Fruit fly (Drosophila melanogaster): ENCODE results near the gene Kal1.

Gene Kal1

dm6 chr3R:24106879-24107441 is 34.2 kb upstream of the Kal1 start, which contains the start of gene CG10694:
TSS of gene CG10694 (plus strand) at chr3R:24107391.
- no peak for TF ChIP-seq usp (GFP tag; optimal IDR thresholded peaks at IDR 0.05)

DNA sequence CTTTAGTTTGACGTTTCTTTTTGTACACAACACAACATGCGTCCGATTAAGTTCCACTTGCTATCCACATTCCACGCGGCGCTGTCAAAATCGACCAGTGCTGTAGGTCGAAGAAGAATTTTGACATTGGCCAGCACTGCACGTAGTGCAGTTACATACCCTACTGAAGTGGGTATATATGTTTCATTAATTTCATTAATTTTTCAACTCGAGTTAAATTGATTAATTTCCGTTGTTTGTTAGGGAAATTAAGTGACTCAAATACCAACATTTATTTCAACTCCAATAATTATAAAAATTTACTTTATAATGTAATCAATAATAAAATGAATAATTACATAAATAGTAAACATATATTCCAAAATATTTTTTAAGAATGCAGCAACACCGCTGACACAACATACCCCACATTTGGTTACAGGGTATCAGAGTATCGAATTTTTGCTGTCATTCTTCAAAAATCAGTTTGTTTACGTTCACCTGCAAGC is 32.2 kb upstream of the Kal1 start, which contains the start of the genes eIF4EHP and CG18428:
Gene eIF4EHP, minus strand, starts transcription at position 59 of the 488 bp plus-strand sequence.
Gene CG18428, plus strand, starts transcription at position 435 of the 488 bp plus-strand sequence.
- TF ChIP-seq EcR (GFP tag; optimal IDR thresholded peaks at IDR 0.05) (no peak), Dll (optimal IDR thresholded peaks at IDR 0.05) (no peak), pan (optimal IDR thresholded peaks at IDR 0.05) (peak; percentile 96)

DNA sequence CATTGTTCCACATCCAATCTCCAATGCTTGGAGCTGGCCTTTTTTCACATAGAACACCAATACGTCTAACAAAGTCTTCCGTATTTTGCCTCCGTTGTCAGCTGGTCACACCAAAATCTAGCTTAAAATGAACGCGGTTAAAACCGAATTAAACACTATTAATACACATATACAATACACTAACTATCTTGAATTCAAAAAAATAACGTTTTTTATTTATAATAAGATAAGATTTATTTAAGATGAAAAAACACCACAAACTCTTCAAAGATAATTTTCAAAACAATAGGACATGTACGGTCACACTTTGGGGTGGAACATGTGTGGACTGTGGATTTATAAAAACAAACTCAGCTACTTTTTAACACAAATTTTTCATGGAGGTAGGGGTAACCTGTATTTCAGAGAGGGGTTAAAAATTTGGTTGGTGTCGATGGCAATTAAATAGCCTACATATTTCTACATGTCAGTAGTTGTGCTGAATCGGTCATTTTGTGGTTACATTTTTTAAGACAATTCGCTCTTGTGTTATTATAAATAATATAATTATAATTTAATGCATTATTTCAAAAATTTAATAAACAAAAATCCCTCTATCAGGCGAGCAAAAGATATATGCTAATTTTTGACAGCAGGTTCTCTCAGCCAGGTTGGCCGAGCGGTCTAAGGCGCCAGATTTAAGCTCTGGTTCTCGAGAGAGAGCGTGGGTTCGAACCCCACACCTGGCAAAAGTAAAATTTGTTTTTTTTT is 28.7 kb upstream of the Kal1 start, which contains the start of gene CG13605:
Gene CG13605, minus strand, starts transcription at position 70 of the 750 bp plus-strand sequence.
- no peak for TF ChIP-seq usp (GFP tag; optimal IDR thresholded peaks at IDR 0.05)
- no peak for TF ChIP-seq Dll (optimal IDR thresholded peaks at IDR 0.05)
- TF ChIP-seq EcR (GFP tag; optimal IDR thresholded peaks at IDR 0.05), result no peak
- no peak for TF ChIP-seq pan (optimal IDR thresholded peaks at IDR 0.05)
- no peak for TF ChIP-seq CG8478 (optimal IDR thresholded peaks at IDR 0.05)
- no peak for TF ChIP-seq psq (optimal IDR thresholded peaks at IDR 0.05)

dm6 chr3R:24113070-24113385 is 28.2 kb upstream of the Kal1 start, which contains the start of gene Root:
TSS of gene Root (plus strand) at chr3R:24113286.
- no peak for TF ChIP-seq pan (optimal IDR thresholded peaks at IDR 0.05)
- TF ChIP-seq usp (GFP tag; optimal IDR thresholded peaks at IDR 0.05), result no peak

DNA sequence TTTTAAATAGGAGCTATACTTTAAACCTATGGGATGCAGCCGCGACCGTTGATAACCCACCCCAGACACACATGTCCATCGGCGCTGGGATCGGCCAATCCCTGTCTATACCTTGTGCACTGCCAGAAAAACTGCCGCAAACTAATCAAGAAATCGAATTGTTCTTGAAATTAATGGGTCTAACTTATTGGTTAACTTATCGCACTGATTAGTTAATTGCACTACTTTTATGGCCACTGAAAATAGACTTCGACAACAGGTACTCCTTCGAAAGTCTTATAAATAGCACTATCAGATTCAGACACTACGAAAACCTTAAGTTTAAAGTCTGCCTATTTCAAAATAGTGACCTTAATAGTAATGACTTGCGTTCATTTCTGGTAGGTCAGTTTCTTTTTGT is 25.0 kb upstream of the Kal1 start, which contains the start of gene CG13607:
Gene CG13607, minus strand, starts transcription at position 143 of the 400 bp plus-strand sequence.
- TF ChIP-seq Dll (optimal IDR thresholded peaks at IDR 0.05), result no peak
- no peak for TF ChIP-seq usp (GFP tag; optimal IDR thresholded peaks at IDR 0.05)
- TF ChIP-seq EcR (GFP tag; optimal IDR thresholded peaks at IDR 0.05), result no peak
- TF ChIP-seq CG8478 (optimal IDR thresholded peaks at IDR 0.05), result no peak
- no peak for TF ChIP-seq psq (optimal IDR thresholded peaks at IDR 0.05)
- TF ChIP-seq pan (optimal IDR thresholded peaks at IDR 0.05), result no peak

- TF ChIP-seq CG8478 (optimal IDR thresholded peaks at IDR 0.05), result no peak
- no peak for TF ChIP-seq Dll (optimal IDR thresholded peaks at IDR 0.05)
- TF ChIP-seq psq (optimal IDR thresholded peaks at IDR 0.05), result no peak
- no peak for TF ChIP-seq usp (GFP tag; optimal IDR thresholded peaks at IDR 0.05)
- TF ChIP-seq EcR (GFP tag; optimal IDR thresholded peaks at IDR 0.05), result no peak
- TF ChIP-seq pan (optimal IDR thresholded peaks at IDR 0.05), result no peak
Measured at dm6 chr3R:24116972-24117371, 24.2 kb upstream of the Kal1 start.

DNA sequence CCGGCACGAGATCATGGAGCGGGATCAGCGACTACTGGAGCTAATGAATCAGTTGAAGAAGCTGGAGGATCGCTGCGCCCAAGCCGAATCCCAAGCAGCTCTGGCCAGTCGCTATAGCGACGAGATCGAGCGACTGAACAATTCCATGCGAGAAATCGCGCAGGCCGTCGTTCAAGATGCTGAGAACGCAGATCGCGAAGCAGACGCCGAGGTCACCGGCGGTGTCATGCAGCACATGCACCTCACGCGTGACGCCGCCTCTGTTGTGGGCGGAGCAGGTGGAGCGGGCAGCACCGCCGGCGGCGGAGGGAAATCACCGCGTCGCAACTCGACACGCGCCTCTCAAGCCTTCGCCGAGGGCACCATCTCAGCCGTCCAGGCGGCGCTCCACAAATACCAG is 19.5 kb upstream of the Kal1 start:
- TF ChIP-seq pan (optimal IDR thresholded peaks at IDR 0.05) (no peak), psq (optimal IDR thresholded peaks at IDR 0.05) (no peak), usp (GFP tag; optimal IDR thresholded peaks at IDR 0.05) (no peak), CG8478 (optimal IDR thresholded peaks at IDR 0.05) (no peak), Dll (optimal IDR thresholded peaks at IDR 0.05) (no peak), EcR (GFP tag; optimal IDR thresholded peaks at IDR 0.05) (no peak)

DNA sequence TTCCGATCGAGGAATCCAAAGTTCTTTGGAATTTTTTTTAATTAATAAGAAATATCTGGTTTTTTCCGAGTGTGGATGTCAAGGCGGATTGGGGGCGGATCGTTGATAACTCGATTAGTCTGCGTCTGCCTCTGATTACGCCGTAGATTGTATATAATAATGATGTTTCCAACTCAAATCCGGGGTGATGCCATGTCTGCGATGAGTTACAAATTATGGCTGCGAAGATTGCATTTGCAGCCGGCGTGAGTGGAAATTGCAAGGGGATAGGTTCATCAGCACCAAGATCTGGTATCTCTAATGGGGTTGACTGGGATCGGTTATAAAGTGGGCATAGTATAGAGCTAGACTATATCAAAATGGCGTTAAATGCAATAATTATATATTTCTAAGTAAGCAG is 18.8 kb upstream of the Kal1 start:
- TF ChIP-seq EcR (GFP tag; optimal IDR thresholded peaks at IDR 0.05) (no peak), usp (GFP tag; optimal IDR thresholded peaks at IDR 0.05) (no peak), pan (optimal IDR thresholded peaks at IDR 0.05) (no peak), CG8478 (optimal IDR thresholded peaks at IDR 0.05) (no peak), psq (optimal IDR thresholded peaks at IDR 0.05) (no peak), Dll (optimal IDR thresholded peaks at IDR 0.05) (no peak)

dm6 chr3R:24130080-24130479 is 11.1 kb upstream of the Kal1 start, which contains the start of the genes GatB and Tsc1:
TSS of gene GatB (minus strand) at chr3R:24130255.
TSS of gene Tsc1 (plus strand) at chr3R:24130307.
- TF ChIP-seq Dll (optimal IDR thresholded peaks at IDR 0.05) (no peak), psq (optimal IDR thresholded peaks at IDR 0.05) (no peak), pan (optimal IDR thresholded peaks at IDR 0.05) (no peak), CG8478 (optimal IDR thresholded peaks at IDR 0.05) (no peak)

DNA sequence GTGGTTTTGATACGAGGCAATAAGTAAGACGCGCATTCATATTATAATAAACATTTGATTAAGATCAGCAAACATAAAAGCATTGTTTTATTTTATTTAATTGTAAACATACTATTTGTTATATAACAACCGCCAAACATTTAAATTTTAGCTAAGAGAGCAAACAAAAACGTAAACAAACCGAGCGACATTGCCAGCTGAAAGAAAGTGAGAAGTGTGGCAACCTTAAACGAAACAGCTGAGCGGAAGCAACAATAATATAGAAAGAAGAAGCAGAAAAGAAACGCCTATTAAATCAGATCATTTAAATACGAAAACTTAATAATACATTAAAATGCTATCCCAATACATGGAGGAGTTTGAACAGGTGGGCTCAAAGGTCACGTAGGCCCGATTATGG is 6.6 kb upstream of the Kal1 start, which contains the start of gene Sec10:
Gene Sec10, plus strand, starts transcription at position 252 of the 400 bp plus-strand sequence.
- TF ChIP-seq usp (GFP tag; optimal IDR thresholded peaks at IDR 0.05) (no peak), Dll (optimal IDR thresholded peaks at IDR 0.05) (no peak), psq (optimal IDR thresholded peaks at IDR 0.05) (no peak), pan (optimal IDR thresholded peaks at IDR 0.05) (no peak), CG8478 (optimal IDR thresholded peaks at IDR 0.05) (no peak), EcR (GFP tag; optimal IDR thresholded peaks at IDR 0.05) (no peak)

DNA sequence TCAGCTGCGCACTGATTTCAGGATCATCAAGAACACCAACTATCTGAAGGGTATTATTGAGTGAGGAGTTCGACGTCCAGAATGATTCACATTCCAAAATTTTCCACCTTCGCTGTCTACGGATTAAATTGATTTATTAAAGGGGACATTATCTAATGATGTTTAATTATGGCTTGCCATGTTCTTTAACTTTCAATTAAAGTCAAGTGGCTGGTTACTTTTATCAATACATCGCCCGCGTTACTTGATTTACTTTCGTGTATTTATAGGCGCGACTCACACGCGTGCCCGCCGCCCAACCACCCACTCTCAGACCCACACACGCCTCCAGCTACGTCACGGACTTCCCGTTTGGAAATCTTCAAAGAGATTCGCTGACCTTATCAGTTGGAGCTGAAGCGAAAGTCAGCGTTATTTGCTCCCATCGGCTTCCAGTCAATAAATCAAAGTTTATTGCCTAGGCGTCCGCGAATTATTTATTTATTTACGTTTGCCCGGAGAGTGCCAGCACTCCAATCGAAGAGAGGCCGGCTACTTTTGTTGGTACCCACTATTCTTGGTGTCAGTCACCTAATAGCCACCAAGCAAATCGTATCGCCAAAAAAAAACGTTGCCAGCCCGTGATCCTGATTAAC is 3.8 kb upstream of the Kal1 start, which contains the start of gene Npc2f:
Gene Npc2f, plus strand, starts transcription at position 585 of the 635 bp plus-strand sequence.
- no peak for TF ChIP-seq CG8478 (optimal IDR thresholded peaks at IDR 0.05)
- no peak for TF ChIP-seq EcR (GFP tag; optimal IDR thresholded peaks at IDR 0.05)
- TF ChIP-seq pan (optimal IDR thresholded peaks at IDR 0.05), result no peak
- TF ChIP-seq usp (GFP tag; optimal IDR thresholded peaks at IDR 0.05), result no peak
- TF ChIP-seq Dll (optimal IDR thresholded peaks at IDR 0.05), result no peak
- TF ChIP-seq psq (optimal IDR thresholded peaks at IDR 0.05), result no peak
